Fruit fly (Drosophila melanogaster): ENCODE results near the gene CG18814.

The CG18814 gene

dm6 chr3L:16377768-16378764 is 8.4 kb downstream of the CG18814 start, which contains the start of gene roq:
Gene roq, minus strand, starts transcription at chr3L:16378566.
- TF ChIP-seq CG8478 (optimal IDR thresholded peaks at IDR 0.05), result no peak
- TF ChIP-seq CTCF (optimal IDR thresholded peaks at IDR 0.05), result peak; percentile 15 to 44

dm6 chr3L:16380770-16381169 is 11.1 kb downstream of the CG18814 start:
- TF ChIP-seq CG8478 (optimal IDR thresholded peaks at IDR 0.05) (no peak), CTCF (optimal IDR thresholded peaks at IDR 0.05) (no peak)

- TF ChIP-seq CTCF (optimal IDR thresholded peaks at IDR 0.05) (peak in 1 of 2 experiments; percentile 33), CG8478 (optimal IDR thresholded peaks at IDR 0.05) (no peak)
These were observed 11.7 kb downstream of the CG18814 start, which contains the start of gene Agpat4 for dm6 chr3L:16381184-16381797. Gene Agpat4, minus strand, starts transcription at chr3L:16381570.

dm6 chr3L:16383056-16383455 is 13.4 kb downstream of the CG18814 start:
- TF ChIP-seq CG8478 (optimal IDR thresholded peaks at IDR 0.05), result no peak
- TF ChIP-seq CTCF (optimal IDR thresholded peaks at IDR 0.05), result no peak

- TF ChIP-seq CTCF (optimal IDR thresholded peaks at IDR 0.05) (no peak), CG8478 (optimal IDR thresholded peaks at IDR 0.05) (no peak)
These were observed 14.6 kb downstream of the CG18814 start for dm6 chr3L:16384145-16384705.

- TF ChIP-seq CTCF (optimal IDR thresholded peaks at IDR 0.05) (no peak), CG8478 (optimal IDR thresholded peaks at IDR 0.05) (no peak)
These were observed 15.7 kb downstream of the CG18814 start for dm6 chr3L:16385252-16385879.

dm6 chr3L:16385880-16386584 is 16.4 kb downstream of the CG18814 start, which contains the start of the genes Agpat3 and RAF2:
Gene Agpat3, minus strand, starts transcription at chr3L:16385957.
Gene RAF2, plus strand, starts transcription at chr3L:16386327.
- TF ChIP-seq CG8478 (optimal IDR thresholded peaks at IDR 0.05) (no peak), CTCF (optimal IDR thresholded peaks at IDR 0.05) (no peak)

dm6 chr3L:16390793-16391192 is 21.2 kb downstream of the CG18814 start:
- no peak for TF ChIP-seq CG8478 (optimal IDR thresholded peaks at IDR 0.05)
- TF ChIP-seq CTCF (optimal IDR thresholded peaks at IDR 0.05), result no peak

- no peak for TF ChIP-seq CTCF (optimal IDR thresholded peaks at IDR 0.05)
- TF ChIP-seq CG8478 (optimal IDR thresholded peaks at IDR 0.05), result no peak
These were observed 21.6 kb downstream of the CG18814 start for dm6 chr3L:16391257-16391656.

dm6 chr3L:16392203-16392800 is 22.7 kb downstream of the CG18814 start:
- TF ChIP-seq CG8478 (optimal IDR thresholded peaks at IDR 0.05) (no peak), CTCF (optimal IDR thresholded peaks at IDR 0.05) (no peak)

dm6 chr3L:16392874-16393273 is 23.2 kb downstream of the CG18814 start:
- TF ChIP-seq CG8478 (optimal IDR thresholded peaks at IDR 0.05), result no peak
- TF ChIP-seq CTCF (optimal IDR thresholded peaks at IDR 0.05), result no peak

dm6 chr3L:16393700-16394099 is 24.1 kb downstream of the CG18814 start:
- no peak for TF ChIP-seq CTCF (optimal IDR thresholded peaks at IDR 0.05)
- no peak for TF ChIP-seq CG8478 (optimal IDR thresholded peaks at IDR 0.05)

- TF ChIP-seq CG8478 (optimal IDR thresholded peaks at IDR 0.05) (no peak), CTCF (optimal IDR thresholded peaks at IDR 0.05) (no peak)
These were observed 24.9 kb downstream of the CG18814 start, which contains the start of gene Gagr for dm6 chr3L:16394506-16394905. Gene Gagr, plus strand, starts transcription at chr3L:16394586.

dm6 chr3L:16400175-16400574 is 30.5 kb downstream of the CG18814 start, which contains the start of gene CG44836:
Gene CG44836, minus strand, starts transcription at chr3L:16400275.
- TF ChIP-seq CTCF (optimal IDR thresholded peaks at IDR 0.05) (no peak), CG8478 (optimal IDR thresholded peaks at IDR 0.05) (no peak)
